Worm (Caenorhabditis elegans): ENCODE results near the gene dyf-19.

ce11 chrV:19668213-19668612 lies 43.4 kb downstream of the dyf-19 start:
- TF ChIP-seq pax-1 (tag; optimal IDR thresholded peaks at IDR 0.05) = no peak
- TF ChIP-seq sdc-2 (tag; optimal IDR thresholded peaks at IDR 0.05) = no peak
- no peak for TF ChIP-seq hlh-6 (tag; optimal IDR thresholded peaks at IDR 0.05)
- no peak for TF ChIP-seq pag-3 (tag; optimal IDR thresholded peaks at IDR 0.05; ENCODE audit: borderline replicate concordance)
- TF ChIP-seq ceh-24 (tag; optimal IDR thresholded peaks at IDR 0.05) = no peak
- TF ChIP-seq unc-86 (tag; optimal IDR thresholded peaks at IDR 0.05) = no peak
- no peak for TF ChIP-seq unc-55 (GFP tag; optimal IDR thresholded peaks at IDR 0.05)
- no peak for TF ChIP-seq gmeb-2 (tag; optimal IDR thresholded peaks at IDR 0.05)
- no peak for TF ChIP-seq mec-3 (tag; optimal IDR thresholded peaks at IDR 0.05; ENCODE audit: borderline replicate concordance)
- TF ChIP-seq ama-1 (optimal IDR thresholded peaks at IDR 0.05) = no peak
- no peak for TF ChIP-seq nhr-11 (tag; optimal IDR thresholded peaks at IDR 0.05)
- no peak for TF ChIP-seq ceh-18 (tag; optimal IDR thresholded peaks at IDR 0.05)

All from whole organism, late embryonic.